Fruit fly (Drosophila melanogaster) whole organism, embryonic: ENCODE data around the gene CG34034.
"Not testable (repeated sequence)": the region's sequence is repeated elsewhere in the genome, so short reads cannot be mapped to it uniquely, and the experiment has no call there.

ENCODE experiments used
- Blimp-1 ChIP-seq: fragments of 200-800 bp; sonication (Bioruptor generic); optimal IDR thresholded peaks from 3 replicates; lab custom pipeline; 2018; ENCODE audit warnings: missing biosample characterization, missing genetic modification characterization, mild to moderate bottlenecking, moderate library complexity, missing genetic modification reagents
- CG10366 ChIP-seq: fragments of 200-800 bp; sonication (Bioruptor generic); IDR thresholded peaks from 2 replicates; pipeline ENCODE4 v1.3.6; 2022; ENCODE audit warnings: missing biosample characterization, missing genetic modification characterization
- CG11456 ChIP-seq: fragments of 200-800 bp; sonication (Bioruptor generic); IDR thresholded peaks from 3 replicates; pipeline ENCODE4 v1.3.6; 2022; ENCODE audit warnings: missing biosample characterization, missing genetic modification characterization
- CG11504 ChIP-seq: fragments of 200-800 bp; sonication (Bioruptor generic); optimal IDR thresholded peaks from 3 replicates; lab custom pipeline; 2019; ENCODE audit warnings: missing biosample characterization, mild to moderate bottlenecking, missing genetic modification characterization, moderate library complexity
- CG12299 ChIP-seq: fragments of 200-800 bp; sonication (Bioruptor generic); optimal IDR thresholded peaks from 2 replicates; lab custom pipeline; 2018; ENCODE audit warnings: missing biosample characterization, mild to moderate bottlenecking, missing genetic modification characterization
- CG12391 ChIP-seq: fragments of 200-800 bp; sonication (Bioruptor generic); optimal IDR thresholded peaks from 3 replicates; lab custom pipeline; 2018; ENCODE audit warnings: missing biosample characterization, mild to moderate bottlenecking, missing genetic modification characterization, moderate library complexity
- CG13624 ChIP-seq: fragments of 200-800 bp; sonication (Bioruptor generic); optimal IDR thresholded peaks from 2 replicates; lab custom pipeline; 2016; ENCODE audit warnings: missing biosample characterization, missing genetic modification characterization
- CG1603 ChIP-seq: fragments of 200-800 bp; sonication (Bioruptor generic); optimal IDR thresholded peaks from 2 replicates; lab custom pipeline; 2019; ENCODE audit warnings: missing biosample characterization, mild to moderate bottlenecking, missing genetic modification characterization, moderate library complexity
- CG17328 ChIP-seq: fragments of 200-800 bp; sonication (Bioruptor generic); IDR thresholded peaks from 2 replicates; pipeline ENCODE4 v1.3.6; 2022; ENCODE audit warnings: missing biosample characterization, missing genetic modification characterization
- CG18262 ChIP-seq: fragments of 200-800 bp; optimal IDR thresholded peaks from 3 replicates; lab custom pipeline; 2019; ENCODE audit warnings: missing biosample characterization, mild to moderate bottlenecking, missing genetic modification characterization, moderate library complexity
- CG2712 ChIP-seq: fragments of 200-800 bp; optimal IDR thresholded peaks from 3 replicates; lab custom pipeline; 2019; ENCODE audit warnings: missing biosample characterization, mild to moderate bottlenecking, missing genetic modification characterization, moderate library complexity
- CG31441 ChIP-seq: fragments of 200-800 bp; sonication (Bioruptor generic); IDR thresholded peaks from 2 replicates; pipeline ENCODE4 v1.3.6; 2022; ENCODE audit warnings: missing biosample characterization, missing genetic modification characterization
- CG3847 ChIP-seq: fragments of 200-800 bp; sonication (Bioruptor generic); IDR thresholded peaks from 2 replicates; pipeline ENCODE4 v1.3.6; 2022; ENCODE audit warnings: missing biosample characterization, missing genetic modification characterization
- CG5245 ChIP-seq: fragments of 200-800 bp; sonication (Bioruptor generic); optimal IDR thresholded peaks from 3 replicates; lab custom pipeline; 2016; ENCODE audit warnings: missing biosample characterization, missing genetic modification characterization
- CG6654 ChIP-seq: fragments of 200-800 bp; sonication (Bioruptor generic); optimal IDR thresholded peaks from 2 replicates; lab custom pipeline; 2017; ENCODE audit warnings: missing biosample characterization, mild to moderate bottlenecking, missing genetic modification characterization
- CG6689 ChIP-seq: fragments of 200-800 bp; sonication (Bioruptor generic); IDR thresholded peaks from 2 replicates; pipeline ENCODE4 v1.3.6; 2022; ENCODE audit warnings: missing biosample characterization, missing genetic modification characterization
- CG7271 ChIP-seq: fragments of 200-800 bp; sonication (Bioruptor generic); optimal IDR thresholded peaks from 2 replicates; lab custom pipeline; 2018; ENCODE audit warnings: missing biosample characterization, mild to moderate bottlenecking, missing genetic modification characterization, moderate library complexity
- CG7839 ChIP-seq: fragments of 200-800 bp; sonication (Bioruptor generic); optimal IDR thresholded peaks from 3 replicates; lab custom pipeline; 2018; ENCODE audit warnings: missing biosample characterization, mild to moderate bottlenecking, missing genetic modification characterization, moderate library complexity
- CG8281 ChIP-seq: fragments of 200-800 bp; sonication (Bioruptor generic); optimal IDR thresholded peaks from 2 replicates; lab custom pipeline; 2018; ENCODE audit warnings: missing biosample characterization, mild to moderate bottlenecking, missing genetic modification characterization, moderate library complexity
- CG8388 ChIP-seq: fragments of 200-800 bp; sonication (Bioruptor generic); optimal IDR thresholded peaks from 2 replicates; lab custom pipeline; 2019; ENCODE audit warnings: missing biosample characterization, mild to moderate bottlenecking, missing genetic modification characterization, moderate library complexity
- Dek ChIP-seq: fragments of 200-800 bp; sonication (Bioruptor generic); optimal IDR thresholded peaks from 3 replicates; lab custom pipeline; 2019; ENCODE audit warnings: missing biosample characterization, mild to moderate bottlenecking, missing genetic modification characterization, moderate library complexity
- Dip2 ChIP-seq: fragments of 200-800 bp; sonication (Bioruptor generic); IDR thresholded peaks from 2 replicates; pipeline ENCODE4 v1.3.6; 2022; ENCODE audit warnings: missing biosample characterization, missing genetic modification characterization
- Ets65A ChIP-seq: fragments of 200-800 bp; sonication (Bioruptor generic); peaks from one replicate; lab custom pipeline; 2016; ENCODE audit warnings: missing biosample characterization, missing genetic modification characterization
- Hey ChIP-seq: fragments of 200-800 bp; sonication (Bioruptor generic); optimal IDR thresholded peaks from 3 replicates; lab custom pipeline; 2018; ENCODE audit warnings: missing biosample characterization, mild to moderate bottlenecking, missing genetic modification characterization
- Rx ChIP-seq: fragments of 200-800 bp; sonication (Bioruptor generic); IDR thresholded peaks from 2 replicates; pipeline ENCODE4 v1.3.6; 2022; ENCODE audit warnings: missing biosample characterization, missing genetic modification characterization
- Sox102F ChIP-seq: fragments of 200-800 bp; sonication (Bioruptor generic); optimal IDR thresholded peaks from 2 replicates; lab custom pipeline; 2018; ENCODE audit warnings: missing biosample characterization, mild to moderate bottlenecking, missing genetic modification characterization, moderate library complexity
- Ssrp ChIP-seq: fragments of 200-800 bp; sonication (Bioruptor generic); optimal IDR thresholded peaks from 2 replicates; lab custom pipeline; 2018; ENCODE audit warnings: missing biosample characterization, mild to moderate bottlenecking, missing genetic modification characterization, moderate library complexity
- ap ChIP-seq: fragments of 200-800 bp; sonication (Bioruptor generic); IDR thresholded peaks from 2 replicates; pipeline ENCODE4 v1.3.6; 2022; ENCODE audit warnings: missing biosample characterization, missing genetic modification characterization
- bsh ChIP-seq, 2 experiments: fragments of 200-800 bp; sonication (Bioruptor generic); optimal IDR thresholded peaks; 2 replicates each; lab custom pipeline; 2017 to 2018; ENCODE audit warnings: mild to moderate bottlenecking in 2 of 2, missing biosample characterization in 2 of 2, missing genetic modification characterization in 2 of 2, moderate library complexity in 1 of 2
- ci ChIP-seq: fragments of 200-800 bp; sonication (Bioruptor generic); IDR thresholded peaks from 3 replicates; pipeline ENCODE4 v1.3.6; 2022; ENCODE audit warnings: missing biosample characterization, missing genetic modification characterization
- croc ChIP-seq: fragments of 200-800 bp; sonication (Bioruptor generic); conservative IDR thresholded peaks from 3 replicates; pipeline ENCODE4 v1.3.6; 2022; ENCODE audit warnings: missing biosample characterization, missing genetic modification characterization
- dmrt11E ChIP-seq: fragments of 200-800 bp; sonication (Bioruptor generic); optimal IDR thresholded peaks from 3 replicates; lab custom pipeline; 2018; ENCODE audit warnings: missing biosample characterization, mild to moderate bottlenecking, missing genetic modification characterization, moderate library complexity
- dpn ChIP-seq, 2 experiments: fragments of 200-800 bp; sonication (Bioruptor generic); optimal IDR thresholded peaks; 3 replicates each; lab custom pipeline; 2016; ENCODE audit warnings: missing biosample characterization in 2 of 2, missing genetic modification characterization in 2 of 2
- ems ChIP-seq: fragments of 200-800 bp; sonication (Bioruptor generic); optimal IDR thresholded peaks from 3 replicates; lab custom pipeline; 2016; ENCODE audit warnings: missing biosample characterization, missing genetic modification characterization
- esg ChIP-seq: fragments of 200-800 bp; sonication (Bioruptor generic); conservative IDR thresholded peaks from 2 replicates; pipeline ENCODE4 v1.3.6; 2022; ENCODE audit warnings: missing biosample characterization, missing genetic modification characterization
- exex ChIP-seq: fragments of 200-800 bp; sonication (Bioruptor generic); optimal IDR thresholded peaks from 4 replicates; lab custom pipeline; 2018; ENCODE audit warnings: missing biosample characterization, mild to moderate bottlenecking, missing genetic modification characterization, moderate library complexity
- lmd ChIP-seq: fragments of 200-800 bp; sonication (Bioruptor generic); IDR thresholded peaks from 2 replicates; pipeline ENCODE4 v1.3.6; 2022; ENCODE audit warnings: missing biosample characterization, missing genetic modification characterization
- row ChIP-seq: fragments of 200-800 bp; sonication (Bioruptor generic); IDR thresholded peaks from 3 replicates; pipeline ENCODE4 v1.3.6; 2022; ENCODE audit warnings: missing biosample characterization, missing genetic modification characterization
- sens ChIP-seq: fragments of 200-800 bp; sonication (Bioruptor generic); peaks from one replicate; lab custom pipeline; 2016; ENCODE audit warnings: missing biosample characterization, missing genetic modification characterization
- seq ChIP-seq: fragments of 200-800 bp; sonication (Bioruptor generic); IDR thresholded peaks from 2 replicates; pipeline ENCODE4 v1.3.6; 2022; ENCODE audit warnings: missing biosample characterization, missing genetic modification characterization
- sima ChIP-seq: fragments of 200-800 bp; sonication (Bioruptor generic); optimal IDR thresholded peaks from 2 replicates; lab custom pipeline; 2016; ENCODE audit warnings: missing biosample characterization, missing genetic modification characterization
- slp2 ChIP-seq: fragments of 200-800 bp; sonication (Bioruptor generic); optimal IDR thresholded peaks from 2 replicates; lab custom pipeline; 2016; ENCODE audit warnings: missing biosample characterization, missing genetic modification characterization
- tgo ChIP-seq: fragments of 200-800 bp; sonication (Bioruptor generic); IDR thresholded peaks from 3 replicates; pipeline ENCODE4 v1.3.6; 2022; ENCODE audit warnings: missing biosample characterization, missing genetic modification characterization
- trem ChIP-seq: fragments of 200-800 bp; optimal IDR thresholded peaks from 3 replicates; lab custom pipeline; 2019; ENCODE audit warnings: missing biosample characterization, mild to moderate bottlenecking, missing genetic modification characterization, moderate library complexity
- vvl ChIP-seq: fragments of 200-800 bp; sonication (Bioruptor generic); IDR thresholded peaks from 2 replicates; pipeline ENCODE4 v1.3.6; 2022; ENCODE audit warnings: missing biosample characterization, missing genetic modification characterization
- wor ChIP-seq: fragments of 200-800 bp; sonication (Bioruptor generic); IDR thresholded peaks from 2 replicates; pipeline ENCODE4 v1.3.6; 2022; ENCODE audit warnings: missing biosample characterization, missing genetic modification characterization
- zfh1 ChIP-seq: fragments of 200-800 bp; sonication (Bioruptor generic); IDR thresholded peaks from 3 replicates; pipeline ENCODE4 v1.3.6; 2022; ENCODE audit warnings: missing biosample characterization, missing genetic modification characterization

CG34034 gene

dm6 chr3R:21736749-21737148 lies 2.2 kb downstream of the CG34034 start, which contains the start of gene CG42869:
TSS of gene CG42869 (minus strand) at chr3R:21736849.
- TF ChIP-seq CG7271 (tag; lab: Kevin White, UChicago) (no peak), ap (no peak), ems (GFP tag; lab: Kevin White, UChicago) (no peak), Ets65A (peak; percentile 1), Dip2 (GFP tag; lab: Robert Waterston, UW) (no peak)

dm6 chr3R:21736196-21736595 lies 2.7 kb downstream of the CG34034 start, which contains the start of gene Sfp93F:
TSS of gene Sfp93F (minus strand) at chr3R:21736296.
- not testable (repeated sequence) for TF ChIP-seq CG13624; sima (GFP tag; lab: Kevin White, UChicago); CG8388

- TF ChIP-seq CG17328 (GFP tag; lab: Robert Waterston, UW) (peak; percentile 53), slp2 (GFP tag; lab: Kevin White, UChicago) (no peak), tgo (GFP tag; lab: Robert Waterston, UW) (0 out of 3 replicates have a peak, but pooled peaks have one; percentile 26), CG11456 (0 out of 3 replicates have a peak, but pooled peaks have one; percentile 15), CG2712 (peak; percentile 23), CG10366 (GFP tag; lab: Robert Waterston, UW) (peak; percentile 25; the same call in 1 of the 2 replicates), Blimp-1 (peak; percentile 62), CG12391 (peak; percentile 1), Rx (0 out of 2 replicates have a peak, but pooled peaks have one; percentile 22), CG18262 (tag; lab: Kevin White, UChicago) (peak; percentile 10), CG7839 (tag; lab: Kevin White, UChicago) (peak; percentile 24), esg (GFP tag; lab: Robert Waterston, UW) (no peak), CG1603 (tag; lab: Kevin White, UChicago) (peak; percentile 13), vvl (GFP tag; lab: Robert Waterston, UW) (peak; percentile 45), trem (tag; lab: Kevin White, UChicago) (peak; percentile 22), wor (GFP tag; lab: Robert Waterston, UW) (peak; percentile 34; the same call in 1 of the 2 replicates), croc (peak; percentile 27; the same call in 1 of the 3 replicates), dpn (GFP tag; optimal IDR thresholded peaks at IDR 0.05; lab: Kevin White, UChicago) (peak in 1 of 2 experiments; percentile 0), ci (GFP tag; lab: Robert Waterston, UW) (peak; percentile 53; the same call in 1 of the 3 replicates), CG8281 (tag; lab: Kevin White, UChicago) (no peak), CG3847 (GFP tag; lab: Robert Waterston, UW) (no peak), lmd (GFP tag; lab: Robert Waterston, UW) (0 out of 2 replicates have a peak, but pooled peaks have one; percentile 7), row (GFP tag; lab: Robert Waterston, UW) (peak; percentile 34; the same call in 1 of the 3 replicates), seq (GFP tag; lab: Robert Waterston, UW) (no peak), CG31441 (GFP tag; lab: Robert Waterston, UW) (0 out of 2 replicates have a peak, but pooled peaks have one; percentile 17), CG12299 (tag; lab: Kevin White, UChicago) (no peak), CG6654 (GFP tag; lab: Kevin White, UChicago) (no peak), bsh (GFP tag; optimal IDR thresholded peaks at IDR 0.05; lab: Kevin White, UChicago) (peak in 1 of 2 experiments; percentile 37), exex (tag; lab: Kevin White, UChicago) (no peak), Ssrp (tag; lab: Kevin White, UChicago) (peak; percentile 20), Hey (tag; lab: Kevin White, UChicago) (no peak), Dek (tag; lab: Kevin White, UChicago) (no peak), dmrt11E (tag; lab: Kevin White, UChicago) (peak; percentile 38), sens (GFP tag; lab: Kevin White, UChicago) (peak; percentile 69), CG5245 (peak; percentile 3), CG11504 (tag; lab: Kevin White, UChicago) (peak; percentile 47), CG6689 (GFP tag; lab: Robert Waterston, UW) (no peak), zfh1 (GFP tag; lab: Robert Waterston, UW) (0 out of 3 replicates have a peak, but pooled peaks have one; percentile 34), Sox102F (peak; percentile 35)
Measured at dm6 chr3R:21732901-21733300, 6.0 kb downstream of the CG34034 start.
